Worm (Caenorhabditis elegans): Measurements from ENCODE around the gene nxf-1.

The nxf-1 gene

ce11 chrV:14417735-14418134 lies 2.9 kb upstream of the nxf-1 start, which contains the start of the genes nxf-2 and set-31:
TSS of gene nxf-2 (minus strand) at chrV:14417835.
TSS of gene set-31 (plus strand) at chrV:14417903.
- TF ChIP-seq ztf-11 (tag; optimal IDR thresholded peaks at IDR 0.05) (no peak), lsy-2 (tag; optimal IDR thresholded peaks at IDR 0.05) (peak in 1 of 2 experiments; percentile 12), hlh-17 (GFP tag; optimal IDR thresholded peaks at IDR 0.05; ENCODE audit: borderline replicate concordance) (no peak)

ce11 chrV:14414032-14414431 lies 782 bp downstream of the nxf-1 start:
- TF ChIP-seq aha-1 (tag; optimal IDR thresholded peaks at IDR 0.05) (no peak), tlp-1 (tag; optimal IDR thresholded peaks at IDR 0.05) (no peak), nhr-71 (tag; optimal IDR thresholded peaks at IDR 0.05) (no peak), jun-1 (tag; optimal IDR thresholded peaks at IDR 0.05) (peak; percentile 63), nhr-20 (tag; optimal IDR thresholded peaks at IDR 0.05) (no peak), efl-1 (optimal IDR thresholded peaks at IDR 0.05) (no peak), efl-1 (GFP tag; optimal IDR thresholded peaks at IDR 0.05 in 1 of 2) (peak in 1 of 2 experiments; percentile 41), pax-3 (tag; optimal IDR thresholded peaks at IDR 0.05) (peak; percentile 2), elt-2 (tag; optimal IDR thresholded peaks at IDR 0.05) (peak; percentile 60), egl-13 (tag; optimal IDR thresholded peaks at IDR 0.05) (no peak), lin-14 (GFP tag; optimal IDR thresholded peaks at IDR 0.05) (no peak), fkh-8 (tag; optimal IDR thresholded peaks at IDR 0.05) (no peak), grh-1 (GFP tag; IDR thresholded peaks at IDR 0.05) (no peak), unc-30 (tag; optimal IDR thresholded peaks at IDR 0.05) (no peak), sox-4 (tag; optimal IDR thresholded peaks at IDR 0.05) (no peak), hpl-2 (GFP tag; optimal IDR thresholded peaks at IDR 0.05) (no peak), F16B12.6 (tag; optimal IDR thresholded peaks at IDR 0.05) (no peak), aly-2 (tag; optimal IDR thresholded peaks at IDR 0.05) (no peak), efl-3 (GFP tag; optimal IDR thresholded peaks at IDR 0.05) (no peak), ama-1 (optimal IDR thresholded peaks at IDR 0.05) (no peak), ceh-8 (GFP tag; optimal IDR thresholded peaks at IDR 0.05) (no peak), lsy-2 (tag; optimal IDR thresholded peaks at IDR 0.05) (no peak), nhr-77 (tag; optimal IDR thresholded peaks at IDR 0.05) (no peak), Y116A8C.19 (tag; optimal IDR thresholded peaks at IDR 0.05; ENCODE audit: borderline replicate concordance) (no peak), unc-98 (GFP tag; IDR thresholded peaks at IDR 0.05) (no peak), dpl-1 (GFP tag; optimal IDR thresholded peaks at IDR 0.05) (no peak)

- no peak for TF ChIP-seq efl-1 (optimal IDR thresholded peaks at IDR 0.05)
- peak in 1 of 2 experiments; percentile 84 for TF ChIP-seq efl-1 (GFP tag; optimal IDR thresholded peaks at IDR 0.05 in 1 of 2)
- no peak for TF ChIP-seq hlh-17 (GFP tag; optimal IDR thresholded peaks at IDR 0.05; ENCODE audit: borderline replicate concordance)
Observed at ce11 chrV:14411989-14412388, 2.8 kb downstream of the nxf-1 start.

- TF ChIP-seq tlp-1 (tag; optimal IDR thresholded peaks at IDR 0.05): no peak
- no peak for TF ChIP-seq xbp-1 (tag; optimal IDR thresholded peaks at IDR 0.05)
- TF ChIP-seq mdl-1 (tag; optimal IDR thresholded peaks at IDR 0.05): no peak
- no peak for TF ChIP-seq hlh-4 (tag; optimal IDR thresholded peaks at IDR 0.05)
- no peak for TF ChIP-seq nhr-71 (tag; optimal IDR thresholded peaks at IDR 0.05)
- no peak for TF ChIP-seq nhr-28 (tag; optimal IDR thresholded peaks at IDR 0.05)
- TF ChIP-seq aly-2 (tag; optimal IDR thresholded peaks at IDR 0.05): no peak
- TF ChIP-seq nhr-47 (tag; optimal IDR thresholded peaks at IDR 0.05): no peak
Observed at ce11 chrV:14409905-14410304, 4.9 kb downstream of the nxf-1 start.

ce11 chrV:14408774-14409173 lies 6.0 kb downstream of the nxf-1 start, which contains the start of gene gnrr-2:
TSS of gene gnrr-2 (plus strand) at chrV:14409074.
- TF ChIP-seq ceh-88 (GFP tag; IDR thresholded peaks at IDR 0.05): no peak
- no peak for TF ChIP-seq rnt-1 (tag; optimal IDR thresholded peaks at IDR 0.05)
- TF ChIP-seq unc-98 (GFP tag; IDR thresholded peaks at IDR 0.05): no peak
- no peak for TF ChIP-seq xbp-1 (tag; optimal IDR thresholded peaks at IDR 0.05)
- no peak for TF ChIP-seq Y116A8C.19 (tag; optimal IDR thresholded peaks at IDR 0.05; ENCODE audit: borderline replicate concordance)
- no peak for TF ChIP-seq unc-130 (tag; optimal IDR thresholded peaks at IDR 0.05)
- TF ChIP-seq ets-5 (GFP tag; IDR thresholded peaks at IDR 0.05): no peak
- no peak for TF ChIP-seq nhr-84 (tag; optimal IDR thresholded peaks at IDR 0.05)
- no peak for TF ChIP-seq nhr-76 (tag; optimal IDR thresholded peaks at IDR 0.05)
- TF ChIP-seq aly-2 (tag; optimal IDR thresholded peaks at IDR 0.05): no peak
- TF ChIP-seq nhr-11 (tag; optimal IDR thresholded peaks at IDR 0.05): no peak
- TF ChIP-seq sptf-1 (tag; optimal IDR thresholded peaks at IDR 0.05): no peak
- no peak for TF ChIP-seq lin-39 (tag; optimal IDR thresholded peaks at IDR 0.05)
- no peak for TF ChIP-seq blmp-1 (tag; optimal IDR thresholded peaks at IDR 0.05)

All from whole organism, L1 larva.